Fruit fly (Drosophila melanogaster) whole organism, embryonic: ENCODE results near the gene MRP.
A peak's percentile ranks its signal among the peaks of the same experiment; 100 is the strongest.

ENCODE experiments used
- B-H2 ChIP-seq: fragments of 200-800 bp; sonication (Bioruptor generic); optimal IDR thresholded peaks from 2 replicates; lab custom pipeline; 2018; ENCODE audit warnings: missing biosample characterization, mild to moderate bottlenecking, missing genetic modification characterization
- CG10209 ChIP-seq: fragments of 200-800 bp; sonication (Bioruptor generic); optimal IDR thresholded peaks from 3 replicates; lab custom pipeline; 2017; ENCODE audit warnings: missing biosample characterization, mild to moderate bottlenecking, missing genetic modification characterization, missing genetic modification reagents
- CG10274 ChIP-seq: fragments of 200-800 bp; sonication (Bioruptor generic); optimal IDR thresholded peaks from 3 replicates; lab custom pipeline; 2017; ENCODE audit warnings: missing biosample characterization, mild to moderate bottlenecking, missing genetic modification characterization
- CG11093 ChIP-seq: fragments of 200-800 bp; sonication (Bioruptor generic); IDR thresholded peaks from 3 replicates; pipeline ENCODE4 v1.3.6; 2022; ENCODE audit warnings: missing biosample characterization, missing genetic modification characterization
- CG11696 ChIP-seq: fragments of 200-800 bp; sonication (Bioruptor generic); IDR thresholded peaks from 2 replicates; pipeline ENCODE4 v1.3.6; 2022; ENCODE audit warnings: missing biosample characterization, missing genetic modification characterization
- CG14050 ChIP-seq: fragments of 200-800 bp; sonication (Bioruptor generic); IDR thresholded peaks from 3 replicates; pipeline ENCODE4 v1.3.6; 2022; ENCODE audit warnings: missing biosample characterization, missing genetic modification characterization
- CG15073 ChIP-seq: fragments of 200-800 bp; sonication (Bioruptor generic); optimal IDR thresholded peaks from 2 replicates; lab custom pipeline; 2016; ENCODE audit warnings: missing biosample characterization, missing genetic modification characterization
- CG1647 ChIP-seq: fragments of 200-800 bp; sonication (Bioruptor generic); optimal IDR thresholded peaks from 3 replicates; lab custom pipeline; 2016; ENCODE audit warnings: missing biosample characterization, missing genetic modification characterization
- CG31224 ChIP-seq: fragments of 200-800 bp; sonication (Bioruptor generic); IDR thresholded peaks from 2 replicates; pipeline ENCODE4 v1.3.6; 2022; ENCODE audit warnings: missing biosample characterization, missing genetic modification characterization
- CG4360 ChIP-seq: fragments of 200-800 bp; sonication (Bioruptor generic); IDR thresholded peaks from 2 replicates; pipeline ENCODE4 v1.3.6; 2022; ENCODE audit warnings: missing biosample characterization, missing genetic modification characterization
- CG4707 ChIP-seq: fragments of 200-800 bp; sonication (Bioruptor generic); optimal IDR thresholded peaks from 2 replicates; lab custom pipeline; 2018; ENCODE audit warnings: missing biosample characterization, mild to moderate bottlenecking, missing genetic modification characterization, moderate library complexity
- CG7271 ChIP-seq: fragments of 200-800 bp; sonication (Bioruptor generic); optimal IDR thresholded peaks from 2 replicates; lab custom pipeline; 2018; ENCODE audit warnings: missing biosample characterization, mild to moderate bottlenecking, missing genetic modification characterization, moderate library complexity
- CG8290 ChIP-seq, 3 experiments: fragments of 200-800 bp; sonication (Bioruptor generic); optimal IDR thresholded peaks; 2 replicates each; lab custom pipeline; 2016 to 2019; ENCODE audit warnings: missing biosample characterization in 3 of 3, missing genetic modification characterization in 3 of 3, mild to moderate bottlenecking in 2 of 3, moderate library complexity in 1 of 3
- CG8359 ChIP-seq: fragments of 200-800 bp; sonication (Bioruptor generic); optimal IDR thresholded peaks from 2 replicates; lab custom pipeline; 2017; ENCODE audit warnings: missing biosample characterization, mild to moderate bottlenecking, missing genetic modification characterization, borderline replicate concordance
- Camta ChIP-seq: fragments of 200-800 bp; sonication (Bioruptor generic); optimal IDR thresholded peaks from 2 replicates; lab custom pipeline; 2016; ENCODE audit warnings: missing biosample characterization, missing genetic modification characterization
- CoRest ChIP-seq: fragments of 200-800 bp; sonication (Bioruptor generic); optimal IDR thresholded peaks from 3 replicates; lab custom pipeline; 2018; ENCODE audit warnings: missing biosample characterization, mild to moderate bottlenecking, missing genetic modification characterization, moderate library complexity
- D19B ChIP-seq: fragments of 200-800 bp; sonication (Bioruptor generic); optimal IDR thresholded peaks from 2 replicates; lab custom pipeline; 2017; ENCODE audit warnings: missing biosample characterization, mild to moderate bottlenecking, missing genetic modification characterization
- Hey ChIP-seq: fragments of 200-800 bp; sonication (Bioruptor generic); optimal IDR thresholded peaks from 3 replicates; lab custom pipeline; 2018; ENCODE audit warnings: missing biosample characterization, mild to moderate bottlenecking, missing genetic modification characterization
- Lhr ChIP-seq: fragments of 200-800 bp; sonication (Bioruptor generic); optimal IDR thresholded peaks from 3 replicates; lab custom pipeline; 2017; ENCODE audit warnings: mild to moderate bottlenecking, missing biosample characterization, missing genetic modification reagents, missing genetic modification characterization
- MTF-1 ChIP-seq: fragments of 200-800 bp; sonication (Bioruptor generic); optimal IDR thresholded peaks from 2 replicates; lab custom pipeline; 2018; ENCODE audit warnings: missing biosample characterization, mild to moderate bottlenecking, missing genetic modification characterization, borderline replicate concordance
- Med ChIP-seq: fragments of 200-800 bp; sonication (Bioruptor generic); peaks from one replicate; lab custom pipeline; 2016; ENCODE audit warnings: missing biosample characterization, missing genetic modification characterization, mild to moderate bottlenecking, inconsistent platforms, moderate library complexity
- Mes4 ChIP-seq: fragments of 200-800 bp; sonication (Bioruptor generic); optimal IDR thresholded peaks from 2 replicates; lab custom pipeline; 2016; ENCODE audit warnings: missing biosample characterization, missing genetic modification characterization
- Oaz ChIP-seq: fragments of 200-800 bp; sonication (Bioruptor generic); IDR thresholded peaks from 2 replicates; pipeline ENCODE4 v1.3.6; 2022; ENCODE audit warnings: missing biosample characterization, missing genetic modification characterization
- Opbp ChIP-seq: fragments of 200-800 bp; sonication (Bioruptor generic); IDR thresholded peaks from 3 replicates; pipeline ENCODE4 v1.3.6; 2022; ENCODE audit warnings: missing biosample characterization, missing genetic modification characterization; ENCODE audit not compliant: partially characterized antibody
- Pdp1 ChIP-seq, 2 experiments: fragments of 200-800 bp; sonication (Bioruptor generic); optimal IDR thresholded peaks; 3 replicates each; lab custom pipeline; 2016; ENCODE audit warnings: missing biosample characterization in 2 of 2, missing genetic modification characterization in 2 of 2, mild to moderate bottlenecking in 1 of 2, moderate library complexity in 1 of 2
- Poxn ChIP-seq: fragments of 200-800 bp; sonication (Bioruptor generic); IDR thresholded peaks from 2 replicates; pipeline ENCODE4 v1.3.6; 2022; ENCODE audit warnings: missing biosample characterization, missing genetic modification characterization
- Sox100B ChIP-seq: fragments of 200-800 bp; sonication (Bioruptor generic); optimal IDR thresholded peaks from 3 replicates; lab custom pipeline; 2018; ENCODE audit warnings: missing biosample characterization, mild to moderate bottlenecking, missing genetic modification characterization
- Spps ChIP-seq: fragments of 200-800 bp; sonication (Bioruptor generic); optimal IDR thresholded peaks from 2 replicates; lab custom pipeline; 2018; ENCODE audit warnings: missing biosample characterization, mild to moderate bottlenecking, missing genetic modification characterization
- Stat92E ChIP-seq, 3 experiments: fragments of >200 bp in 2 of 3; fragments of 200-800 bp in 1 of 3; sonication (Bioruptor generic) in 1 of 3; optimal IDR thresholded peaks; 2 replicates each; lab custom pipeline; 2017 to 2019; ENCODE audit warnings: missing biosample characterization in 3 of 3, missing genetic modification characterization in 3 of 3, mild to moderate bottlenecking in 1 of 3, moderate library complexity in 1 of 3
- Xrp1 ChIP-seq: fragments of 200-800 bp; sonication (Bioruptor generic); IDR thresholded peaks from 2 replicates; pipeline ENCODE4 v1.3.6; 2022; ENCODE audit warnings: missing biosample characterization, missing genetic modification characterization
- bsh ChIP-seq, 2 experiments: fragments of 200-800 bp; sonication (Bioruptor generic); optimal IDR thresholded peaks; 2 replicates each; lab custom pipeline; 2017 to 2018; ENCODE audit warnings: mild to moderate bottlenecking in 2 of 2, missing biosample characterization in 2 of 2, missing genetic modification characterization in 2 of 2, moderate library complexity in 1 of 2
- corto ChIP-seq: fragments of 200-800 bp; sonication (Bioruptor generic); optimal IDR thresholded peaks from 2 replicates; lab custom pipeline; 2016; ENCODE audit warnings: missing biosample characterization, mild to moderate bottlenecking, missing genetic modification characterization, moderate library complexity
- cwo ChIP-seq: fragments of 200-800 bp; sonication (Bioruptor generic); optimal IDR thresholded peaks from 3 replicates; lab custom pipeline; 2017; ENCODE audit warnings: missing biosample characterization, missing genetic modification characterization, mild to moderate bottlenecking, moderate library complexity, missing genetic modification reagents
- dmrt99B ChIP-seq: fragments of 200-800 bp; sonication (Bioruptor generic); optimal IDR thresholded peaks from 2 replicates; lab custom pipeline; 2018; ENCODE audit warnings: missing biosample characterization, mild to moderate bottlenecking, missing genetic modification characterization, moderate library complexity
- esg ChIP-seq: fragments of 200-800 bp; sonication (Bioruptor generic); conservative IDR thresholded peaks from 2 replicates; pipeline ENCODE4 v1.3.6; 2022; ENCODE audit warnings: missing biosample characterization, missing genetic modification characterization
- exex ChIP-seq: fragments of 200-800 bp; sonication (Bioruptor generic); optimal IDR thresholded peaks from 4 replicates; lab custom pipeline; 2018; ENCODE audit warnings: missing biosample characterization, mild to moderate bottlenecking, missing genetic modification characterization, moderate library complexity
- ftz-f1 ChIP-seq: fragments of 200-800 bp; sonication (Bioruptor generic); optimal IDR thresholded peaks from 2 replicates; lab custom pipeline; 2016; ENCODE audit warnings: missing biosample characterization, missing genetic modification characterization
- ken ChIP-seq: fragments of 200-800 bp; sonication (Bioruptor generic); IDR thresholded peaks from 3 replicates; pipeline ENCODE4 v1.3.6; 2022; ENCODE audit warnings: missing biosample characterization, missing genetic modification characterization
- nom ChIP-seq: fragments of 200-800 bp; sonication (Bioruptor generic); optimal IDR thresholded peaks from 2 replicates; lab custom pipeline; 2017; ENCODE audit warnings: missing biosample characterization, missing genetic modification characterization, mild to moderate bottlenecking, moderate library complexity, missing genetic modification reagents
- sc ChIP-seq, 3 experiments: fragments of >200 bp in 2 of 3; fragments of 200-800 bp in 1 of 3; sonication (Bioruptor generic) in 1 of 3; optimal IDR thresholded peaks; 2 replicates in 2 of 3; 3 replicates in 1 of 3; lab custom pipeline; 2017; ENCODE audit warnings: mild to moderate bottlenecking in 1 of 3, missing biosample characterization in 1 of 3, missing genetic modification characterization in 1 of 3, missing genetic modification reagents in 1 of 3
- sens ChIP-seq: fragments of 200-800 bp; sonication (Bioruptor generic); peaks from one replicate; lab custom pipeline; 2016; ENCODE audit warnings: missing biosample characterization, missing genetic modification characterization
- shn ChIP-seq: fragments of 200-800 bp; sonication (Bioruptor generic); optimal IDR thresholded peaks from 3 replicates; lab custom pipeline; 2016; ENCODE audit warnings: missing biosample characterization, missing genetic modification characterization
- slp2 ChIP-seq: fragments of 200-800 bp; sonication (Bioruptor generic); optimal IDR thresholded peaks from 2 replicates; lab custom pipeline; 2016; ENCODE audit warnings: missing biosample characterization, missing genetic modification characterization
- sob ChIP-seq: fragments of 200-800 bp; sonication (Bioruptor generic); IDR thresholded peaks from 2 replicates; pipeline ENCODE4 v1.3.6; 2022; ENCODE audit warnings: missing biosample characterization, missing genetic modification characterization
- sug ChIP-seq: fragments of 200-800 bp; optimal IDR thresholded peaks from 2 replicates; lab custom pipeline; 2019; ENCODE audit warnings: missing biosample characterization, mild to moderate bottlenecking, missing genetic modification characterization, moderate library complexity
- vfl ChIP-seq: fragments of 200-800 bp; sonication (Bioruptor generic); optimal IDR thresholded peaks from 2 replicates; lab custom pipeline; 2016; ENCODE audit warnings: missing biosample characterization, missing genetic modification characterization

Gene MRP

dm6 chr2L:12719712-12720429 is 1.0 kb downstream of the MRP start:
- peak; percentile 60 for TF ChIP-seq Hey
- TF ChIP-seq dmrt99B (tag; lab: Kevin White, UChicago) = no peak
- TF ChIP-seq CG31224 (GFP tag; lab: Robert Waterston, UW) = peak; percentile 57
- TF ChIP-seq slp2 (GFP tag; lab: Kevin White, UChicago) = no peak
- TF ChIP-seq vfl (GFP tag; lab: Kevin White, UChicago) = no peak
- no peak for TF ChIP-seq B-H2
- TF ChIP-seq sens (GFP tag; lab: Kevin White, UChicago) = peak; percentile 69
- TF ChIP-seq Pdp1 (GFP tag; optimal IDR thresholded peaks at IDR 0.05; lab: Kevin White, UChicago) = peak in 1 of 2 experiments; percentile 89
- no peak for TF ChIP-seq CG8359 (GFP tag; lab: Kevin White, UChicago)
- TF ChIP-seq Lhr (GFP tag; lab: Kevin White, UChicago) = no peak
- no peak for TF ChIP-seq Poxn (GFP tag; lab: Robert Waterston, UW)
- TF ChIP-seq sug (tag; lab: Kevin White, UChicago) = peak; percentile 81
- peak; percentile 6 for TF ChIP-seq cwo
- TF ChIP-seq Med (GFP tag; lab: Kevin White, UChicago) = peak; percentile 73
- TF ChIP-seq CG14050 (GFP tag; lab: Robert Waterston, UW) = no peak
- no peak for TF ChIP-seq CG11696
- TF ChIP-seq corto = peak; percentile 1
- peak; percentile 64 for TF ChIP-seq exex (tag; lab: Kevin White, UChicago)
- peak; percentile 9 for TF ChIP-seq ftz-f1
- peak; percentile 23 for TF ChIP-seq nom
- no peak for TF ChIP-seq CG8290 (GFP tag; optimal IDR thresholded peaks at IDR 0.05; lab: Kevin White, UChicago)
- peak in 1 of 2 experiments; percentile 22 for TF ChIP-seq CG8290 (tag; optimal IDR thresholded peaks at IDR 0.05; lab: Kevin White, UChicago)
- no peak for TF ChIP-seq MTF-1 (GFP tag; lab: Kevin White, UChicago)
- TF ChIP-seq Camta = no peak
- TF ChIP-seq CG10274 (GFP tag; lab: Kevin White, UChicago) = no peak
- no peak for TF ChIP-seq CG4360
- TF ChIP-seq bsh (GFP tag; optimal IDR thresholded peaks at IDR 0.05; lab: Kevin White, UChicago) = peak in 1 of 2 experiments; percentile 18
- no peak for TF ChIP-seq CG1647 (GFP tag; lab: Kevin White, UChicago)
- TF ChIP-seq, all 482 proteins: peak for 13

- TF ChIP-seq CoRest = peak; percentile 46
- 0 out of 2 replicates have a peak, but pooled peaks have one; percentile 6 for TF ChIP-seq Oaz
- TF ChIP-seq sc (optimal IDR thresholded peaks at IDR 0.05; lab: Kevin White, UChicago) = no peak
- TF ChIP-seq sc (GFP tag; optimal IDR thresholded peaks at IDR 0.05; lab: Kevin White, UChicago) = no peak
- TF ChIP-seq CG10274 (GFP tag; lab: Kevin White, UChicago) = no peak
- TF ChIP-seq Sox100B (GFP tag; lab: Kevin White, UChicago) = peak; percentile 25
- TF ChIP-seq CG10209 (GFP tag; lab: Kevin White, UChicago) = peak; percentile 49
- peak; percentile 60 for TF ChIP-seq sob (GFP tag; lab: Robert Waterston, UW)
- TF ChIP-seq Stat92E (GFP tag; optimal IDR thresholded peaks at IDR 0.05; lab: Kevin White, UChicago) = no peak
- no peak for TF ChIP-seq esg (GFP tag; lab: Robert Waterston, UW)
- no peak for TF ChIP-seq ken
- 0 out of 3 replicates have a peak, but pooled peaks have one; percentile 38 for TF ChIP-seq CG11093 (GFP tag; lab: Robert Waterston, UW)
- TF ChIP-seq Mes4 (GFP tag; lab: Kevin White, UChicago) = no peak
- no peak for TF ChIP-seq shn (GFP tag; lab: Kevin White, UChicago)
- TF ChIP-seq Spps (tag; lab: Kevin White, UChicago) = no peak
- no peak for TF ChIP-seq CG7271 (tag; lab: Kevin White, UChicago)
- TF ChIP-seq CG15073 = no peak
- no peak for TF ChIP-seq CG4707
- TF ChIP-seq D19B (GFP tag; lab: Kevin White, UChicago) = peak; percentile 57
- TF ChIP-seq Xrp1 = peak; percentile 73
- TF ChIP-seq Opbp (GFP tag; lab: Robert Waterston, UW) = no peak
These were observed 1.9 kb downstream of the MRP start for dm6 chr2L:12720430-12721396.
